Worm (Caenorhabditis elegans) whole organism, midembryonic: ENCODE results near the gene H12D21.10.

ENCODE experiments used
- T22C8.4 ChIP-seq: fragments of 200-800 bp; sonication (Bioruptor generic); IDR thresholded peaks from 2 replicates; pipeline ENCODE4 v1.3.6; 2022; ENCODE audit warnings: missing genetic modification characterization, missing compliant biosample characterization
- cog-1 ChIP-seq: sonication (generic microtip); optimal IDR thresholded peaks from 2 replicates; lab custom pipeline; 2016; ENCODE audit warnings: missing genetic modification characterization, missing compliant biosample characterization
- flt-1 ChIP-seq: fragments of 200-800 bp; sonication (Bioruptor generic); IDR thresholded peaks from 2 replicates; pipeline ENCODE4 v1.3.6; 2022; ENCODE audit warnings: missing genetic modification characterization, missing compliant biosample characterization
- klf-2 ChIP-seq: fragments of 200-800 bp; sonication (Bioruptor generic); conservative IDR thresholded peaks from 2 replicates; pipeline ENCODE4 v1.3.6; 2022; ENCODE audit warnings: missing genetic modification reagents, missing genetic modification characterization, missing compliant biosample characterization
- med-1 ChIP-seq: sonication (generic microtip); optimal IDR thresholded peaks from 2 replicates; lab custom pipeline; 2017; ENCODE audit warnings: missing genetic modification characterization, mild to moderate bottlenecking, missing compliant biosample characterization, antibody characterized with exemption, missing genetic modification reagents; ENCODE audit not compliant: insufficient read depth
- ref-1 ChIP-seq: fragments of 200-800 bp; sonication (Bioruptor generic); conservative IDR thresholded peaks from 2 replicates; pipeline ENCODE4 v1.3.6; 2022; ENCODE audit warnings: missing genetic modification reagents, missing genetic modification characterization, missing compliant biosample characterization
- tab-1 ChIP-seq: fragments of 200-800 bp; sonication (Bioruptor generic); IDR thresholded peaks from 2 replicates; pipeline ENCODE4 v1.3.6; 2022; ENCODE audit warnings: missing genetic modification characterization, missing compliant biosample characterization
- ztf-23 ChIP-seq: fragments of 200-800 bp; sonication (Bioruptor generic); IDR thresholded peaks from 2 replicates; pipeline ENCODE4 v1.3.6; 2022; ENCODE audit warnings: missing genetic modification reagents, missing genetic modification characterization, missing compliant biosample characterization
- ztf-29 ChIP-seq: fragments of 200-800 bp; sonication (Bioruptor generic); IDR thresholded peaks from 2 replicates; pipeline ENCODE4 v1.3.6; 2022; ENCODE audit warnings: missing genetic modification reagents, missing genetic modification characterization, missing compliant biosample characterization

The H12D21.10 gene

DNA sequence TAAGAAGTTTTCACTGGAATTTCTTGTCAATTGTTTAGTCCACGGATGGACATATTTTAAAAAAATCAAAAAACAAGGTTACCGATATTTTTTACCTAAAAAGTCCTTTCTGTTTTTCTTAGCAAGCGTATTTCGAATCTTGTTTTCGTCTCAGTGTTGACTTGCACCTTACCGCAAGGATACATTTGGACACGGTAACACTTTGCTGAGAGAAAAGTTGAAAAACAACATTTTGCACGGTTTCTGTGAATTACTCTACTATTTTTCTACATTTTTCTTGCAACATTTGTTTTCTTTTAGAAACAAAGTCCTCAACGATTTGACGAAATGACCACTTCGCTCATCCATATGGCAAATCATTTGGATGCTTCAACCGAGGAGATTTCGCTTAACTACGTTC, 49.9 kb downstream of the H12D21.10 start, which contains the start of gene hil-1:
Gene hil-1, plus strand, starts transcription at position 301 of the 400 bp plus-strand sequence.
- TF ChIP-seq T22C8.4 (GFP tag; lab: Robert Waterston, UW) (no peak), klf-2 (GFP tag; lab: Robert Waterston, UW) (no peak)

DNA sequence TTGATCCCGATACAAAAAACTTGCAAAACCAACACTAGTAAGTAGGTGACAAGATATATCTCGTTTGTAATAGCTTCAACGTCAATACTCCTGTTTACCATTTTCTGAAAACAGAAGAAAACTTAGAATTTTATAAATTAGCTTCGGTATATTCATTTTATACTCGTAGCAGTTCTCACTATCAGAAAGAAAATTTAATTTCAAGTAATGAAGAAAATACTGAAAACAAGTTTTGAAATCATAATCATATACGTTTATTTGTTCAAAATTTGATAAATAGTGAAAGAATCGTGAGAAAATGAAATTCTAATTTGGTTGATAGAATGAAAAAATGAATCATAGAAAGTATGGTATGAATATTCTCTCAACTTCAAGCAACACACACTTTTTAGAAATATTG, 55.0 kb downstream of the H12D21.10 start, which contains the start of gene C30G7.5:
Gene C30G7.5, minus strand, starts transcription at position 101 of the 400 bp plus-strand sequence.
- TF ChIP-seq ztf-23 (GFP tag; lab: Robert Waterston, UW): no peak
- no peak for TF ChIP-seq cog-1 (tag; lab: Kevin White, UChicago)
- TF ChIP-seq T22C8.4 (GFP tag; lab: Robert Waterston, UW): no peak
- no peak for TF ChIP-seq flt-1 (GFP tag; lab: Robert Waterston, UW)

DNA sequence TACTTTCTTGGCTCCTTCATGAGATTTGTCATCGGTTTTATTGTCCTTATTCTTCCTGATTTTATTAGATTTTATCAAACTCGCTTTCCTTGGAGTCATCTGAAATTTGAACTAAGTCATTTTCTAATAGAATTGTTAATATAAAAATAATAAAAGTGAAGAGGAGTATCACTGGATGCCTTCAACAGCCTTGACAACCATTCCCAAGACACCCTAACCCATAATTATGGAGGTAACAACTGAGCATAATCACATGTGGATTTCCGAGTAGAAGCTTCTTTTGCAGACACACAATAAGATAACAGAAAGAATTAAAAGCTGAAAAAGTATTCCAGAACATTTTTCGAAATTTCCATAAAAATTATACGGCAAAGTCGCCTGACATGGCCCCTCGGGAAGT, 56.1 kb downstream of the H12D21.10 start, which contains the start of gene F02D8.9:
Gene F02D8.9, minus strand, starts transcription at position 101 of the 400 bp plus-strand sequence.
- TF ChIP-seq ref-1 (GFP tag; lab: Robert Waterston, UW): no peak
- TF ChIP-seq ztf-29 (GFP tag; lab: Robert Waterston, UW): no peak
- TF ChIP-seq ztf-23 (GFP tag; lab: Robert Waterston, UW): no peak
- TF ChIP-seq med-1 (GFP tag; lab: Kevin White, UChicago): no peak
- no peak for TF ChIP-seq cog-1 (tag; lab: Kevin White, UChicago)
- TF ChIP-seq klf-2 (GFP tag; lab: Robert Waterston, UW): no peak
- TF ChIP-seq T22C8.4 (GFP tag; lab: Robert Waterston, UW): no peak
- no peak for TF ChIP-seq tab-1
